Worm (Caenorhabditis elegans) whole organism, midembryonic: ENCODE results near the gene rab-3.

Experiments
- T22C8.4 ChIP-seq: fragments of 200-800 bp; sonication (Bioruptor generic); IDR thresholded peaks from 2 replicates; pipeline ENCODE4 v1.3.6; 2022; ENCODE audit warnings: missing genetic modification characterization, missing compliant biosample characterization
- cog-1 ChIP-seq: sonication (generic microtip); optimal IDR thresholded peaks from 2 replicates; lab custom pipeline; 2016; ENCODE audit warnings: missing genetic modification characterization, missing compliant biosample characterization
- flt-1 ChIP-seq: fragments of 200-800 bp; sonication (Bioruptor generic); IDR thresholded peaks from 2 replicates; pipeline ENCODE4 v1.3.6; 2022; ENCODE audit warnings: missing genetic modification characterization, missing compliant biosample characterization
- klf-2 ChIP-seq: fragments of 200-800 bp; sonication (Bioruptor generic); conservative IDR thresholded peaks from 2 replicates; pipeline ENCODE4 v1.3.6; 2022; ENCODE audit warnings: missing genetic modification reagents, missing genetic modification characterization, missing compliant biosample characterization
- med-1 ChIP-seq: sonication (generic microtip); optimal IDR thresholded peaks from 2 replicates; lab custom pipeline; 2017; ENCODE audit warnings: missing genetic modification characterization, mild to moderate bottlenecking, missing compliant biosample characterization, antibody characterized with exemption, missing genetic modification reagents; ENCODE audit not compliant: insufficient read depth
- ref-1 ChIP-seq: fragments of 200-800 bp; sonication (Bioruptor generic); conservative IDR thresholded peaks from 2 replicates; pipeline ENCODE4 v1.3.6; 2022; ENCODE audit warnings: missing genetic modification reagents, missing genetic modification characterization, missing compliant biosample characterization
- tab-1 ChIP-seq: fragments of 200-800 bp; sonication (Bioruptor generic); IDR thresholded peaks from 2 replicates; pipeline ENCODE4 v1.3.6; 2022; ENCODE audit warnings: missing genetic modification characterization, missing compliant biosample characterization
- ztf-23 ChIP-seq: fragments of 200-800 bp; sonication (Bioruptor generic); IDR thresholded peaks from 2 replicates; pipeline ENCODE4 v1.3.6; 2022; ENCODE audit warnings: missing genetic modification reagents, missing genetic modification characterization, missing compliant biosample characterization
- ztf-29 ChIP-seq: fragments of 200-800 bp; sonication (Bioruptor generic); IDR thresholded peaks from 2 replicates; pipeline ENCODE4 v1.3.6; 2022; ENCODE audit warnings: missing genetic modification reagents, missing genetic modification characterization, missing compliant biosample characterization

Gene rab-3

ce11 chrII:5712126-5712525, 15.5 kb downstream of the rab-3 start:
- TF ChIP-seq ztf-29 (no peak), med-1 (no peak), ref-1 (GFP tag; lab: Robert Waterston, UW) (no peak), T22C8.4 (GFP tag; lab: Robert Waterston, UW) (no peak), ztf-23 (no peak), flt-1 (no peak), klf-2 (no peak), tab-1 (GFP tag; lab: Robert Waterston, UW) (no peak), cog-1 (tag; lab: Kevin White, UChicago) (no peak)

- TF ChIP-seq ztf-29 (no peak), flt-1 (no peak), tab-1 (GFP tag; lab: Robert Waterston, UW) (no peak), ztf-23 (no peak), med-1 (no peak), cog-1 (tag; lab: Kevin White, UChicago) (no peak), T22C8.4 (GFP tag; lab: Robert Waterston, UW) (no peak), ref-1 (GFP tag; lab: Robert Waterston, UW) (no peak), klf-2 (no peak)
Observed at ce11 chrII:5710835-5711234, 16.8 kb downstream of the rab-3 start.

DNA sequence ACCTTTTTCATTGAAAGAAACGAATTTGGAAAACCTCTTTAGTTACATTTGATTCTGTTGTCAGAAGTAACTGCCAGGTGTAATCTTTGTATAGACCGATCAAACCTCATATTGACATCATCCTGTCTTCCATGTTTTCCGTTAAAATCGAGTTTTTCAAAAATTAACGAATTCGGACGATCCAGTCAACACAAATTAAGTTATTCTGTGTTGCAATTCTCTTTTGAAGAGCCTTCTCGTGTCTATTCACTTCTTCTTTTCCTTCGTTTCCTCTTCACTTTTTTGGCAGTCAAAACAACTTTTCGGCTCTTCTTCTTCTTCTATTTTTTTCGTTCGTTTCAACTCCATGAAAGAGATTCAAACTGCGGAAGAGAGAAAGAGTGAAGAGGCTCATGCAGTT, 19.5 kb downstream of the rab-3 start:
- TF ChIP-seq flt-1 = no peak
- TF ChIP-seq klf-2 = no peak
- no peak for TF ChIP-seq T22C8.4 (GFP tag; lab: Robert Waterston, UW)
- TF ChIP-seq ref-1 (GFP tag; lab: Robert Waterston, UW) = no peak
- no peak for TF ChIP-seq ztf-23
- no peak for TF ChIP-seq ztf-29
- TF ChIP-seq med-1 = no peak
- no peak for TF ChIP-seq cog-1 (tag; lab: Kevin White, UChicago)
- TF ChIP-seq tab-1 (GFP tag; lab: Robert Waterston, UW) = no peak

ce11 chrII:5707532-5707931, 20.1 kb downstream of the rab-3 start, which contains the start of gene osta-2:
TSS of gene osta-2 (plus strand) at chrII:5707691.
- TF ChIP-seq ztf-29 (no peak), klf-2 (no peak)

DNA sequence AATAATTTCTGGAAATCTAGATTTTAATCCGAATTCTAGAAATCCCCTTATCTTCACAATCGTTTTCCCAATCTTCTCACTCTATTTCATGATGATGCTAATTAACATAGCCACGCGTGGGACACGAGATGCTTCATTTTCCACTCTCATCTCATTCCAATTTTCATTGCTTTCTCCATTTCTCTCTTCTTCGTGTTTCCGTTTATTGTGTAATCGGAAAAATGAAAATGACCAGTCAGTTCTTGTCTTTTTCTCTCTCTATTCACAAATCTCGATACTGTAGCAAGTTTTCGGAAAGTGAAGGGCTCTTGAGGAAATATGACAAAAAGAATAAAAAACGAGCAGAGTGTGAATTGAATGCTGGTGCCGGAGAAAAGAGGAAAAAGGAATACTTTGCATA, 23.2 kb downstream of the rab-3 start:
- TF ChIP-seq tab-1 (GFP tag; lab: Robert Waterston, UW) (no peak), ref-1 (GFP tag; lab: Robert Waterston, UW) (no peak), ztf-23 (no peak), med-1 (no peak), cog-1 (tag; lab: Kevin White, UChicago) (no peak), flt-1 (no peak), ztf-29 (no peak), T22C8.4 (GFP tag; lab: Robert Waterston, UW) (no peak), klf-2 (no peak)

ce11 chrII:5702611-5703192, 25.0 kb downstream of the rab-3 start:
- TF ChIP-seq ztf-23 = 0 out of 2 replicates have a peak, but pooled peaks have one; percentile 11
- no peak for TF ChIP-seq klf-2

- TF ChIP-seq klf-2 (no peak), tab-1 (GFP tag; lab: Robert Waterston, UW) (no peak), ztf-29 (no peak), flt-1 (no peak), ztf-23 (no peak), cog-1 (tag; lab: Kevin White, UChicago) (no peak), T22C8.4 (GFP tag; lab: Robert Waterston, UW) (no peak), med-1 (no peak), ref-1 (GFP tag; lab: Robert Waterston, UW) (no peak)
Observed at ce11 chrII:5701485-5701884, 26.2 kb downstream of the rab-3 start.

- TF ChIP-seq cog-1 (tag; lab: Kevin White, UChicago) (no peak), med-1 (no peak), ztf-29 (no peak), flt-1 (no peak), T22C8.4 (GFP tag; lab: Robert Waterston, UW) (no peak), klf-2 (no peak), ztf-23 (no peak)
Observed at ce11 chrII:5698869-5699268, 28.8 kb downstream of the rab-3 start, which contains the start of the genes C25H3.10 and C25H3.1. TSS of gene C25H3.10 (minus strand) at chrII:5698969. TSS of gene C25H3.1 (plus strand) at chrII:5699071.

- no peak for TF ChIP-seq klf-2
- TF ChIP-seq cog-1 (tag; lab: Kevin White, UChicago) = no peak
- TF ChIP-seq ref-1 (GFP tag; lab: Robert Waterston, UW) = no peak
- no peak for TF ChIP-seq flt-1
- no peak for TF ChIP-seq tab-1 (GFP tag; lab: Robert Waterston, UW)
Observed at ce11 chrII:5698254-5698653, 29.4 kb downstream of the rab-3 start.

ce11 chrII:5697338-5697737, 30.3 kb downstream of the rab-3 start:
- TF ChIP-seq cog-1 (tag; lab: Kevin White, UChicago) (no peak), tab-1 (GFP tag; lab: Robert Waterston, UW) (no peak), ztf-23 (no peak), med-1 (no peak), T22C8.4 (GFP tag; lab: Robert Waterston, UW) (no peak), ref-1 (GFP tag; lab: Robert Waterston, UW) (no peak), flt-1 (no peak), klf-2 (no peak)

ce11 chrII:5696218-5696617, 31.4 kb downstream of the rab-3 start:
- no peak for TF ChIP-seq tab-1 (GFP tag; lab: Robert Waterston, UW)

DNA sequence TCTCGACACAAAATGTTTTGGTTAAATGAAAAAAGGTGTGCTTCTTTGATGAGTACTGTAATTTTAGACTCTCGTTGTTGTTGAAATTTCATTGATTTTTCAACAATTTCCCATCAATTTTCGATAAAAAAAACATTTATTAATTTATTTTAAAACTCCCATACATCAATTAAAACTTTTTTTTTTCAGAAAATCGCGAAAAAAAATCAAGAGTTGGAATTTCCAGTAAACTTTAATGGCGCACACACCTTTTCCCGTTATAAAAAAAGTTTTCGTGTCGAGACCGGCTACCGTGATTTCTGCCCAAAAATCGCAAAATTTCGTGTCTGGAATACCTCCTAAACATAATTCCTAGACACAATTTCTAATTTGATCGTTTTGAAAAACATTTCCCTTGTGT, 32.9 kb downstream of the rab-3 start, which contains the start of gene C25H3.14:
Gene C25H3.14, plus strand, starts transcription at position 301 of the 400 bp plus-strand sequence.
- no peak for TF ChIP-seq flt-1
